Fruit fly (Drosophila melanogaster) whole organism, prepupa: ENCODE data around the gene CG1246.
A peak's percentile ranks its signal among the peaks of the same experiment; 100 is the strongest.

ENCODE experiments used
- Blimp-1 ChIP-seq: fragments of 200-800 bp; sonication (Bioruptor generic); optimal IDR thresholded peaks from 3 replicates; lab custom pipeline; 2017; ENCODE audit warnings: missing biosample characterization, missing genetic modification characterization, mild to moderate bottlenecking, moderate library complexity, missing genetic modification reagents
- CG10669 ChIP-seq: fragments of 200-800 bp; sonication (Bioruptor generic); optimal IDR thresholded peaks from 3 replicates; lab custom pipeline; 2018; ENCODE audit warnings: missing biosample characterization, mild to moderate bottlenecking, missing genetic modification characterization, moderate library complexity
- CG11294 ChIP-seq: fragments of 200-800 bp; sonication (Bioruptor generic); IDR thresholded peaks from 2 replicates; pipeline ENCODE4 v1.3.6; 2022; ENCODE audit warnings: missing biosample characterization, missing genetic modification characterization
- CG11762 ChIP-seq: fragments of 200-800 bp; sonication (Bioruptor generic); optimal IDR thresholded peaks from 3 replicates; lab custom pipeline; 2016; ENCODE audit warnings: missing biosample characterization, missing genetic modification characterization; ENCODE audit not compliant: insufficient read depth
- CG11902 ChIP-seq: fragments of 200-800 bp; sonication (Bioruptor generic); optimal IDR thresholded peaks from 3 replicates; lab custom pipeline; 2016; ENCODE audit warnings: missing biosample characterization, missing genetic modification characterization
- CG15336 ChIP-seq: fragments of 200-800 bp; sonication (Bioruptor generic); IDR thresholded peaks from 2 replicates; pipeline ENCODE4 v1.3.6; 2022; ENCODE audit warnings: missing biosample characterization, missing genetic modification characterization
- CG1621 ChIP-seq: fragments of 200-800 bp; sonication (Bioruptor generic); optimal IDR thresholded peaks from 3 replicates; lab custom pipeline; 2018; ENCODE audit warnings: missing biosample characterization, mild to moderate bottlenecking, missing genetic modification characterization
- CG16779 ChIP-seq: fragments of 200-800 bp; sonication (Bioruptor generic); optimal IDR thresholded peaks from 3 replicates; lab custom pipeline; 2017; ENCODE audit warnings: missing biosample characterization, mild to moderate bottlenecking, missing genetic modification characterization
- CG3032 ChIP-seq: fragments of 200-800 bp; optimal IDR thresholded peaks from 2 replicates; lab custom pipeline; 2019; ENCODE audit warnings: missing biosample characterization, mild to moderate bottlenecking, missing genetic modification characterization, moderate library complexity
- CG31627 ChIP-seq: fragments of 200-800 bp; sonication (Bioruptor generic); optimal IDR thresholded peaks from 3 replicates; lab custom pipeline; 2016; ENCODE audit warnings: missing biosample characterization, missing genetic modification characterization
- CG3919 ChIP-seq: fragments of 200-800 bp; sonication (Bioruptor generic); optimal IDR thresholded peaks from 3 replicates; lab custom pipeline; 2016; ENCODE audit warnings: missing biosample characterization, missing genetic modification characterization
- CG4318 ChIP-seq: fragments of 200-800 bp; sonication (Bioruptor generic); optimal IDR thresholded peaks from 3 replicates; lab custom pipeline; 2017; ENCODE audit warnings: missing biosample characterization, mild to moderate bottlenecking, missing genetic modification characterization
- CG6163 ChIP-seq: fragments of 200-800 bp; sonication (Bioruptor generic); IDR thresholded peaks from 3 replicates; pipeline ENCODE4 v1.3.6; 2022; ENCODE audit warnings: missing biosample characterization, missing genetic modification characterization
- CG6276 ChIP-seq: fragments of 200-800 bp; sonication (Bioruptor generic); optimal IDR thresholded peaks from 2 replicates; lab custom pipeline; 2017; ENCODE audit warnings: missing biosample characterization, mild to moderate bottlenecking, missing genetic modification characterization
- CG6792 ChIP-seq: fragments of 200-800 bp; sonication (Bioruptor generic); optimal IDR thresholded peaks from 3 replicates; lab custom pipeline; 2016; ENCODE audit warnings: missing biosample characterization, missing genetic modification characterization
- CG6808 ChIP-seq: fragments of 200-800 bp; sonication (Bioruptor generic); optimal IDR thresholded peaks from 3 replicates; lab custom pipeline; 2017; ENCODE audit warnings: missing biosample characterization, missing genetic modification characterization, mild to moderate bottlenecking, moderate library complexity, missing genetic modification reagents
- CG7368 ChIP-seq: fragments of 200-800 bp; sonication (Bioruptor generic); optimal IDR thresholded peaks from 3 replicates; lab custom pipeline; 2016; ENCODE audit warnings: missing biosample characterization, missing genetic modification characterization
- CG8119 ChIP-seq: fragments of 200-800 bp; sonication (Bioruptor generic); IDR thresholded peaks from 3 replicates; pipeline ENCODE4 v1.3.6; 2022; ENCODE audit warnings: missing biosample characterization, missing genetic modification characterization
- CG8319 ChIP-seq: fragments of 200-800 bp; sonication (Bioruptor generic); optimal IDR thresholded peaks from 3 replicates; lab custom pipeline; 2016; ENCODE audit warnings: missing biosample characterization, missing genetic modification characterization
- CG8632 ChIP-seq: fragments of 200-800 bp; sonication (Bioruptor generic); optimal IDR thresholded peaks from 3 replicates; lab custom pipeline; 2016; ENCODE audit warnings: missing biosample characterization, missing genetic modification characterization
- CG9139 ChIP-seq: fragments of 200-800 bp; sonication (Bioruptor generic); optimal IDR thresholded peaks from 3 replicates; lab custom pipeline; 2017; ENCODE audit warnings: missing biosample characterization, mild to moderate bottlenecking, missing genetic modification characterization
- Eip78C ChIP-seq: fragments of 200-800 bp; sonication (Bioruptor generic); peaks from one replicate; lab custom pipeline; 2016; ENCODE audit warnings: missing biosample characterization, missing genetic modification characterization
- Eip93F ChIP-seq: fragments of 200-800 bp; sonication (Bioruptor generic); optimal IDR thresholded peaks from 2 replicates; lab custom pipeline; 2016; ENCODE audit warnings: missing biosample characterization, mild to moderate bottlenecking, missing genetic modification characterization
- Ets96B ChIP-seq: fragments of 200-800 bp; optimal IDR thresholded peaks from 2 replicates; lab custom pipeline; 2019; ENCODE audit warnings: missing biosample characterization, mild to moderate bottlenecking, missing genetic modification characterization, moderate library complexity
- Gug ChIP-seq: fragments of 200-800 bp; sonication (Bioruptor generic); IDR thresholded peaks from 2 replicates; pipeline ENCODE4 v1.3.6; 2022; ENCODE audit warnings: missing biosample characterization, missing genetic modification characterization
- Hr38 ChIP-seq: sonication (Bioruptor generic); optimal IDR thresholded peaks from 2 replicates; lab custom pipeline; 2016; ENCODE audit warnings: missing biosample characterization, missing genetic modification characterization
- Hr39 ChIP-seq: fragments of 200-800 bp; sonication (Bioruptor generic); optimal IDR thresholded peaks from 2 replicates; lab custom pipeline; 2016; ENCODE audit warnings: missing biosample characterization, missing genetic modification characterization
- Lpt ChIP-seq: fragments of 200-800 bp; sonication (Bioruptor generic); optimal IDR thresholded peaks from 3 replicates; lab custom pipeline; 2016; ENCODE audit warnings: missing biosample characterization, missing genetic modification characterization
- Met ChIP-seq: fragments of 200-800 bp; sonication (Bioruptor generic); optimal IDR thresholded peaks from 3 replicates; lab custom pipeline; 2016; ENCODE audit warnings: missing biosample characterization, missing genetic modification characterization
- OdsH ChIP-seq: fragments of 200-800 bp; sonication (Bioruptor generic); optimal IDR thresholded peaks from 3 replicates; lab custom pipeline; 2016; ENCODE audit warnings: missing biosample characterization, missing genetic modification characterization
- Sox102F ChIP-seq: fragments of 200-800 bp; sonication (Bioruptor generic); optimal IDR thresholded peaks from 2 replicates; lab custom pipeline; 2016; ENCODE audit warnings: missing biosample characterization, mild to moderate bottlenecking, missing genetic modification characterization
- Sox14 ChIP-seq: fragments of 200-800 bp; sonication (Bioruptor generic); optimal IDR thresholded peaks from 3 replicates; lab custom pipeline; 2016; ENCODE audit warnings: missing biosample characterization, missing genetic modification characterization
- Sox15 ChIP-seq: fragments of 200-800 bp; sonication (Bioruptor generic); optimal IDR thresholded peaks from 3 replicates; lab custom pipeline; 2016; ENCODE audit warnings: missing biosample characterization, missing genetic modification characterization
- achi ChIP-seq: fragments of 200-800 bp; sonication (Bioruptor generic); optimal IDR thresholded peaks from 3 replicates; lab custom pipeline; 2016; ENCODE audit warnings: missing biosample characterization, missing genetic modification characterization
- cyc ChIP-seq: fragments of 200-800 bp; sonication (Bioruptor generic); optimal IDR thresholded peaks from 3 replicates; lab custom pipeline; 2016; ENCODE audit warnings: missing biosample characterization, missing genetic modification characterization
- dac ChIP-seq: fragments of 200-800 bp; sonication (Bioruptor generic); optimal IDR thresholded peaks from 2 replicates; lab custom pipeline; 2017; ENCODE audit warnings: missing biosample characterization, mild to moderate bottlenecking, missing genetic modification characterization
- dsx ChIP-seq: fragments of 200-800 bp; optimal IDR thresholded peaks from 3 replicates; lab custom pipeline; 2019; ENCODE audit warnings: missing biosample characterization, mild to moderate bottlenecking, missing genetic modification characterization, moderate library complexity; ENCODE audit not compliant: poor library complexity, severe bottlenecking
- eg ChIP-seq: fragments of 200-800 bp; sonication (Bioruptor generic); IDR thresholded peaks from 3 replicates; pipeline ENCODE4 v1.3.6; 2022; ENCODE audit warnings: missing biosample characterization, missing genetic modification characterization
- esn ChIP-seq: fragments of 200-800 bp; sonication (Bioruptor generic); optimal IDR thresholded peaks from 2 replicates; lab custom pipeline; 2016; ENCODE audit warnings: missing biosample characterization, mild to moderate bottlenecking, missing genetic modification characterization, moderate library complexity
- fd59A ChIP-seq: fragments of 200-800 bp; sonication (Bioruptor generic); optimal IDR thresholded peaks from 2 replicates; lab custom pipeline; 2017; ENCODE audit warnings: missing biosample characterization, mild to moderate bottlenecking, missing genetic modification characterization, missing genetic modification reagents
- lz ChIP-seq: fragments of 200-800 bp; sonication (Bioruptor generic); optimal IDR thresholded peaks from 3 replicates; lab custom pipeline; 2016; ENCODE audit warnings: missing biosample characterization, missing genetic modification characterization
- net ChIP-seq: fragments of 200-800 bp; sonication (Bioruptor generic); optimal IDR thresholded peaks from 3 replicates; lab custom pipeline; 2016; ENCODE audit warnings: missing biosample characterization, missing genetic modification characterization
- pdm3 ChIP-seq: fragments of 200-800 bp; sonication (Bioruptor generic); optimal IDR thresholded peaks from 3 replicates; lab custom pipeline; 2016; ENCODE audit warnings: missing biosample characterization, missing genetic modification characterization
- salr ChIP-seq, 2 experiments: fragments of 200-800 bp; sonication (Bioruptor generic); optimal IDR thresholded peaks; 3 replicates each; lab custom pipeline; 2016 to 2018; ENCODE audit warnings: missing biosample characterization in 2 of 2, missing genetic modification characterization in 2 of 2, mild to moderate bottlenecking in 1 of 2
- spab ChIP-seq: fragments of 200-800 bp; sonication (Bioruptor generic); optimal IDR thresholded peaks from 2 replicates; lab custom pipeline; 2017; ENCODE audit warnings: missing biosample characterization, mild to moderate bottlenecking, missing genetic modification characterization, missing genetic modification reagents
- ss ChIP-seq, 2 experiments: fragments of 200-800 bp; sonication (Bioruptor generic); optimal IDR thresholded peaks; 2 replicates in 1 of 2; 3 replicates in 1 of 2; lab custom pipeline; 2017 to 2018; ENCODE audit warnings: mild to moderate bottlenecking in 2 of 2, missing biosample characterization in 2 of 2, missing genetic modification characterization in 2 of 2, moderate library complexity in 1 of 2
- svp ChIP-seq: fragments of 200-800 bp; sonication (Bioruptor generic); peaks from one replicate; lab custom pipeline; 2016; ENCODE audit warnings: missing biosample characterization, missing genetic modification characterization

CG1246 gene

dm6 chr3L:2614222-2614621 is 33.6 kb upstream of the CG1246 start (continued):
- TF ChIP-seq Ets96B (tag; lab: Kevin White, UChicago): peak; percentile 36
- peak; percentile 67 for TF ChIP-seq Eip78C
- no peak for TF ChIP-seq CG16779 (tag; lab: Kevin White, UChicago)
- no peak for TF ChIP-seq cyc (GFP tag; lab: Kevin White, UChicago)
- no peak for TF ChIP-seq CG11902 (GFP tag; lab: Kevin White, UChicago)
- no peak for TF ChIP-seq CG6163 (GFP tag; lab: Robert Waterston, UW)
- no peak for TF ChIP-seq CG8119

DNA sequence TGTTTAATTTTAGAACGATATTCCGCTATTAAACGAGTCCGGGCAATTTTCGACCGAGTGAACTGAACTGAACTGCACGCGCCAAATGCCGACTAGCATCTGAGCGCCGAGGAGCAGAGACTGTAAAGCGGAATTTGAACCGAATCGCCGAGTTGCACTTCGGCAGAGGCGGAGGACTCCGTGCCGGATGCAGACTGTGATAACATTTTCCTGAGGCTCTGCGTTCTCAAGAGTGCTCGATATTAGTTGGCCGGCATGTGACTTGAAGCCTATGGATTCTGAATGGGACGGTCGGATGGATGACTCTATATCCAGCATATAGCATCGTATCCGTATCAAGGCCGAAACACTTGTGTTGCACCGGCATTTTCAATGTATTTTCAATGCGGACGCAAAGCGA is 17.9 kb upstream of the CG1246 start, which contains the start of gene Pxn:
Gene Pxn, minus strand, starts transcription at position 101 of the 400 bp plus-strand sequence.
- TF ChIP-seq Eip78C: peak; percentile 5
- TF ChIP-seq CG6808 (GFP tag; lab: Kevin White, UChicago): no peak
- no peak for TF ChIP-seq dac (GFP tag; lab: Kevin White, UChicago)
- TF ChIP-seq Sox15 (GFP tag; lab: Kevin White, UChicago): no peak

dm6 chr3L:2631406-2631805 is 16.4 kb upstream of the CG1246 start, which contains the start of the genes CG42245 and MEP-1:
CG42245 (plus strand) TSS chr3L:2631715.
MEP-1 (plus strand) TSS chr3L:2631715.
- peak; percentile 30 for TF ChIP-seq Ets96B (tag; lab: Kevin White, UChicago)
- TF ChIP-seq dac (GFP tag; lab: Kevin White, UChicago): no peak
- TF ChIP-seq pdm3 (GFP tag; lab: Kevin White, UChicago): peak; percentile 62
- TF ChIP-seq CG8319 (GFP tag; lab: Kevin White, UChicago): peak; percentile 29
- peak; percentile 41 for TF ChIP-seq net (GFP tag; lab: Kevin White, UChicago)
- peak; percentile 66 for TF ChIP-seq CG3919 (GFP tag; lab: Kevin White, UChicago)
- TF ChIP-seq CG6276 (GFP tag; lab: Kevin White, UChicago): no peak
- no peak for TF ChIP-seq CG11902 (GFP tag; lab: Kevin White, UChicago)
- TF ChIP-seq Hr39 (GFP tag; lab: Kevin White, UChicago): peak; percentile 34
- TF ChIP-seq salr (GFP tag; optimal IDR thresholded peaks at IDR 0.05; lab: Kevin White, UChicago): peak in 1 of 2 experiments; percentile 6
- TF ChIP-seq CG31627 (GFP tag; lab: Kevin White, UChicago): peak; percentile 54
- TF ChIP-seq Sox14 (GFP tag; lab: Kevin White, UChicago): peak; percentile 57
- no peak for TF ChIP-seq CG3032 (tag; lab: Kevin White, UChicago)
- no peak for TF ChIP-seq Eip93F (GFP tag; lab: Kevin White, UChicago)
- TF ChIP-seq spab (GFP tag; lab: Kevin White, UChicago): no peak
- peak in 1 of 2 experiments; percentile 20 for TF ChIP-seq ss (GFP tag; optimal IDR thresholded peaks at IDR 0.05; lab: Kevin White, UChicago)
- TF ChIP-seq CG6792 (GFP tag; lab: Kevin White, UChicago): peak; percentile 30
- TF ChIP-seq Met: peak; percentile 70
- no peak for TF ChIP-seq Gug (GFP tag; lab: Robert Waterston, UW)
- no peak for TF ChIP-seq dsx (GFP tag; lab: Kevin White, UChicago)
- no peak for TF ChIP-seq CG4318 (GFP tag; lab: Kevin White, UChicago)
- TF ChIP-seq OdsH: peak; percentile 61
- TF ChIP-seq CG9139 (GFP tag; lab: Kevin White, UChicago): no peak
- no peak for TF ChIP-seq CG6163 (GFP tag; lab: Robert Waterston, UW)
- peak; percentile 80 for TF ChIP-seq svp (GFP tag; lab: Kevin White, UChicago)
- TF ChIP-seq Hr38 (GFP tag; lab: Kevin White, UChicago): no peak
- no peak for TF ChIP-seq Sox15 (GFP tag; lab: Kevin White, UChicago)
- TF ChIP-seq Eip78C: peak; percentile 69
- TF ChIP-seq CG11762 (GFP tag; lab: Kevin White, UChicago): no peak
- no peak for TF ChIP-seq Lpt (GFP tag; lab: Kevin White, UChicago)
- peak; percentile 19 for TF ChIP-seq CG10669
- no peak for TF ChIP-seq Blimp-1 (GFP tag; lab: Kevin White, UChicago)
- TF ChIP-seq lz: peak; percentile 48
- TF ChIP-seq CG11294 (GFP tag; lab: Robert Waterston, UW): no peak
- peak; percentile 65 for TF ChIP-seq esn (GFP tag; lab: Kevin White, UChicago)
- TF ChIP-seq CG1621 (tag; lab: Kevin White, UChicago): no peak
- no peak for TF ChIP-seq CG8119
- TF ChIP-seq achi (GFP tag; lab: Kevin White, UChicago): peak; percentile 26
- no peak for TF ChIP-seq CG15336
- peak; percentile 66 for TF ChIP-seq Sox102F (GFP tag; lab: Kevin White, UChicago)
- peak; percentile 40; the same call in 1 of the 3 replicates for TF ChIP-seq eg
- peak; percentile 26 for TF ChIP-seq CG8632 (GFP tag; lab: Kevin White, UChicago)
- TF ChIP-seq CG7368: peak; percentile 34
- no peak for TF ChIP-seq fd59A (GFP tag; lab: Kevin White, UChicago)
